Worm (Caenorhabditis elegans): ENCODE measurements around the gene F49H6.8.

Gene F49H6.8

DNA sequence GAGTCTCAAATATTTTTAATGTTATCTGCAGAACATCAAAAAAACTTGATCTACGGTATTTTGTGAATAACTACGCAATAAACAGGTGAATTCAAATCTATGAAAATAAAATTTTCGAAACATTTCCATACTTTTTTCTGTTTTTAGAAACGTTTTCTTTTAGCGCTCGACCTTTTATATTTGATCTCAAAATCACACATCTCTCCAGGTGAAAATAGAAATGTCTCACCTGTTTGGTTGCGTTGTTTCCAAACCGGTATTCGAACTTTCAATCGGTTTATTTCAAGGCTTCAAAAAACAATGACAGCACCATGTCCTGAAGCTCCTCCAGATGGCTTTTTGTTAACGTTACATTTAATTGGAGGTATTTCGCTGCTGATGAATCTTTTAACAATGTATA lies 21.3 kb downstream of the F49H6.8 start, which contains the start of gene sri-9:
Gene sri-9, plus strand, starts transcription at position 301 of the 400 bp plus-strand sequence.
- TF ChIP-seq ceh-8 (GFP tag; optimal IDR thresholded peaks at IDR 0.05) (no peak), egl-27 (tag; optimal IDR thresholded peaks at IDR 0.05) (no peak), unc-98 (GFP tag; IDR thresholded peaks at IDR 0.05) (no peak), zag-1 (tag; optimal IDR thresholded peaks at IDR 0.05) (no peak), egl-13 (tag; optimal IDR thresholded peaks at IDR 0.05) (no peak), aly-2 (tag; optimal IDR thresholded peaks at IDR 0.05) (no peak), grh-1 (GFP tag; IDR thresholded peaks at IDR 0.05) (no peak), hlh-17 (GFP tag; optimal IDR thresholded peaks at IDR 0.05; ENCODE audit: borderline replicate concordance) (no peak), aha-1 (tag; optimal IDR thresholded peaks at IDR 0.05) (no peak), unc-86 (tag; optimal IDR thresholded peaks at IDR 0.05) (no peak), snpc-4 (tag; optimal IDR thresholded peaks at IDR 0.05) (no peak), swsn-7 (tag; optimal IDR thresholded peaks at IDR 0.05) (no peak), rnt-1 (tag; optimal IDR thresholded peaks at IDR 0.05) (no peak), fkh-10 (GFP tag; optimal IDR thresholded peaks at IDR 0.05) (no peak)

DNA sequence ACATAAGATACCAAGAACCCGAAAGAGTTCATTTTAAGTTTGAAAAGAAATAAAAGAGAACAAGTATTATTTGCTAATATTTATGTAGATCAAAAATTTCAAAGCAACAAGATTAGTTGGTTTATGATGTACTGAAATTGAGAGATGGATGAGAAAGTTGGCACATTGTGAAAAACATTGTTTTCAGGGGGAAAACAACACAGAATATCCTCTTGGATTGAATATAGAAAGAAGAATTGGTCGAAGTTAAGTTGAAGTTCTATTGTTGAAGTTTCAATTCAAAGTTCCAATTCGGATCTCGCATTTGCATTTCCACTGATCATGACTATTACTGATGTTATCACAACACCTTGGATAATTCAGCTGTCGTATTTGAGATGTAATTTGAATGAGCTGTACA lies 21.8 kb downstream of the F49H6.8 start:
- TF ChIP-seq ceh-82 (tag; optimal IDR thresholded peaks at IDR 0.05) (no peak), ets-5 (GFP tag; IDR thresholded peaks at IDR 0.05) (no peak), unc-30 (tag; optimal IDR thresholded peaks at IDR 0.05) (no peak), blmp-1 (tag; optimal IDR thresholded peaks at IDR 0.05) (no peak), lsy-2 (tag; optimal IDR thresholded peaks at IDR 0.05) (no peak), zag-1 (tag; optimal IDR thresholded peaks at IDR 0.05) (no peak), ceh-63 (GFP tag; optimal IDR thresholded peaks at IDR 0.05) (no peak), grh-1 (GFP tag; IDR thresholded peaks at IDR 0.05) (no peak), efl-1 (optimal IDR thresholded peaks at IDR 0.05) (no peak), efl-1 (GFP tag; optimal IDR thresholded peaks at IDR 0.05 in 1 of 2) (no peak), irx-1 (tag; optimal IDR thresholded peaks at IDR 0.05) (no peak), egl-13 (tag; optimal IDR thresholded peaks at IDR 0.05) (no peak)

DNA sequence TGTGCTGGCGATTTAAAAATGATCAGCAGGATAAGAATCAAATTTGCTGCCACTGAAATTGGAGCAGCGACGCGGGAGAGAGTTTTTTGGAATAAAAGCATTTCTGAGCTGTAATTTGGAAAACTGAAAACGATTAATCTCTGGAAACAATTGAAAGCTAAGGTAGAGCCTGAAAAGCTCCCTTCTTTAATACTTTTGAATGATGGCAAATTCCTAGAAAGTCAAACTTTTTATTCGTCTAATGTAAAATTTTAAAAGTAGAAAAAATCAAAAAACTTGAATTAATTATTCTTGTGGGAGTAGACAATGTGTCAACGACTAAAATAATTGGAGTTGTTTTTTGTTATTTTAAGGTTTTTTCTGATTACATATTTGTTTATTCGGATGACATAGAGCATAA lies 22.3 kb downstream of the F49H6.8 start, which contains the start of gene str-217:
Gene str-217, minus strand, starts transcription at position 101 of the 400 bp plus-strand sequence.
- TF ChIP-seq mef-2 (tag; optimal IDR thresholded peaks at IDR 0.05) = no peak
- no peak for TF ChIP-seq snu-23 (GFP tag; optimal IDR thresholded peaks at IDR 0.05)
- TF ChIP-seq tbx-2 (tag; optimal IDR thresholded peaks at IDR 0.05) = no peak
- no peak for TF ChIP-seq nhr-12 (tag; optimal IDR thresholded peaks at IDR 0.05)
- TF ChIP-seq lin-14 (GFP tag; optimal IDR thresholded peaks at IDR 0.05) = no peak
- no peak for TF ChIP-seq nhr-28 (tag; optimal IDR thresholded peaks at IDR 0.05)
- TF ChIP-seq nhr-76 (tag; optimal IDR thresholded peaks at IDR 0.05) = no peak
- TF ChIP-seq rnt-1 (tag; optimal IDR thresholded peaks at IDR 0.05) = no peak
- no peak for TF ChIP-seq fkh-8 (tag; optimal IDR thresholded peaks at IDR 0.05)
- no peak for TF ChIP-seq pqm-1 (tag; optimal IDR thresholded peaks at IDR 0.05)
- TF ChIP-seq lin-35 (GFP tag; optimal IDR thresholded peaks at IDR 0.05) = no peak
- TF ChIP-seq nhr-237 (tag; optimal IDR thresholded peaks at IDR 0.05) = no peak
- TF ChIP-seq lin-39 (tag; optimal IDR thresholded peaks at IDR 0.05) = no peak
- TF ChIP-seq ceh-8 (GFP tag; optimal IDR thresholded peaks at IDR 0.05) = no peak
- TF ChIP-seq ets-5 (GFP tag; IDR thresholded peaks at IDR 0.05) = no peak
- TF ChIP-seq hlh-17 (GFP tag; optimal IDR thresholded peaks at IDR 0.05; ENCODE audit: borderline replicate concordance) = no peak
- no peak for TF ChIP-seq skn-1 (tag; optimal IDR thresholded peaks at IDR 0.05)
- no peak for TF ChIP-seq mep-1 (tag; optimal IDR thresholded peaks at IDR 0.05)
- TF ChIP-seq Y116A8C.19 (tag; optimal IDR thresholded peaks at IDR 0.05; ENCODE audit: borderline replicate concordance) = no peak
- no peak for TF ChIP-seq nhr-20 (tag; optimal IDR thresholded peaks at IDR 0.05)

DNA sequence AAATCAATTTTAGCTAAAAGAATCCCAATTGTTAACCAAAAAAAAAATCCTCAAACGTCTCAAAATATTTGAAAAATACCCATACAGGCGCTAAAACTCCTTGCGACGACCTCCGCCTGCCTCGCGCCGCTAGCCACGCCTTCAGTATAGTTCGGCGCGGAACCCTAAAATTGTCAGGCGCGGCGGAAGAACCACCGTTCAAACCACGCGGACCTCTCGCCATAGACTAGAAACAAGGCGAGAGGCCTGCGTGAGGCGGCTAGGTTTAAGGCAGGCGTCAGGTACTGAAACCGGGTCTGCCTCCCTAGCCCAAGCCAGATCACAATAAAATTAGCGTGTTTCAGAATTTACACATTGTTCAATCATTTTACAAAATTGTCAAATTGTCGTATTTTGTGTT lies 30.1 kb downstream of the F49H6.8 start:
- TF ChIP-seq rnt-1 (tag; optimal IDR thresholded peaks at IDR 0.05) (no peak), nhr-71 (tag; optimal IDR thresholded peaks at IDR 0.05) (no peak), zip-4 (GFP tag; optimal IDR thresholded peaks at IDR 0.05) (no peak), snpc-4 (tag; optimal IDR thresholded peaks at IDR 0.05) (no peak), ceh-90 (tag; optimal IDR thresholded peaks at IDR 0.05) (no peak), sptf-1 (tag; optimal IDR thresholded peaks at IDR 0.05) (no peak), unc-30 (tag; optimal IDR thresholded peaks at IDR 0.05) (no peak), efl-3 (GFP tag; optimal IDR thresholded peaks at IDR 0.05) (no peak), ztf-11 (tag; optimal IDR thresholded peaks at IDR 0.05) (no peak), pax-3 (tag; optimal IDR thresholded peaks at IDR 0.05) (no peak), alr-1 (tag; optimal IDR thresholded peaks at IDR 0.05; ENCODE audit: borderline replicate concordance) (no peak), ceh-8 (GFP tag; optimal IDR thresholded peaks at IDR 0.05) (no peak)

Measured in whole organism, L1 larva.